Worm (Caenorhabditis elegans): ENCODE results near the gene Y19D2B.2.
"Not testable (repeated sequence)": the region's sequence is repeated elsewhere in the genome, so short reads cannot be mapped to it uniquely, and the experiment has no call there.

Gene Y19D2B.2

ce11 chrII:10898998-10899397 lies 25.1 kb upstream of the Y19D2B.2 start:
- TF ChIP-seq ets-5 (GFP tag; IDR thresholded peaks at IDR 0.05) = no peak
- TF ChIP-seq ama-1 (optimal IDR thresholded peaks at IDR 0.05) = no peak
- TF ChIP-seq dsc-1 (tag; optimal IDR thresholded peaks at IDR 0.05) = peak; percentile 93
- TF ChIP-seq nhr-90 (tag; optimal IDR thresholded peaks at IDR 0.05; ENCODE audit: poor library complexity) = no peak
- TF ChIP-seq vab-15 (tag; optimal IDR thresholded peaks at IDR 0.05) = no peak
- no peak for TF ChIP-seq blmp-1 (tag; optimal IDR thresholded peaks at IDR 0.05)
- no peak for TF ChIP-seq ceh-88 (GFP tag; IDR thresholded peaks at IDR 0.05)
- TF ChIP-seq tlp-1 (tag; optimal IDR thresholded peaks at IDR 0.05) = no peak
- TF ChIP-seq zag-1 (tag; optimal IDR thresholded peaks at IDR 0.05) = no peak
- TF ChIP-seq dpl-1 (GFP tag; optimal IDR thresholded peaks at IDR 0.05) = no peak
- no peak for TF ChIP-seq ces-1 (GFP tag; optimal IDR thresholded peaks at IDR 0.05)
- peak; percentile 63 for TF ChIP-seq fkh-4 (tag; optimal IDR thresholded peaks at IDR 0.05; ENCODE audit: borderline replicate concordance)
- no peak for TF ChIP-seq nhr-85 (tag)
- TF ChIP-seq sox-4 (tag; optimal IDR thresholded peaks at IDR 0.05) = no peak
- TF ChIP-seq fkh-10 (GFP tag; optimal IDR thresholded peaks at IDR 0.05) = no peak
- TF ChIP-seq fkh-8 (tag; optimal IDR thresholded peaks at IDR 0.05) = no peak
- TF ChIP-seq grh-1 (GFP tag; IDR thresholded peaks at IDR 0.05) = no peak

ce11 chrII:10902104-10902503 lies 21.9 kb upstream of the Y19D2B.2 start, which contains the start of gene gly-1:
TSS of gene gly-1 (minus strand) at chrII:10902204.
- TF ChIP-seq nhr-11 (tag; optimal IDR thresholded peaks at IDR 0.05) (no peak), dpl-1 (GFP tag; optimal IDR thresholded peaks at IDR 0.05) (no peak), alr-1 (tag; optimal IDR thresholded peaks at IDR 0.05; ENCODE audit: borderline replicate concordance) (no peak), fkh-4 (tag; optimal IDR thresholded peaks at IDR 0.05; ENCODE audit: borderline replicate concordance) (no peak), ceh-63 (GFP tag; optimal IDR thresholded peaks at IDR 0.05) (no peak), skn-1 (tag; optimal IDR thresholded peaks at IDR 0.05) (no peak), sup-37 (GFP tag; optimal IDR thresholded peaks at IDR 0.05) (no peak), unc-130 (tag; optimal IDR thresholded peaks at IDR 0.05) (no peak), pag-3 (tag; optimal IDR thresholded peaks at IDR 0.05; ENCODE audit: borderline replicate concordance, insufficient read depth) (no peak), ceh-82 (tag; optimal IDR thresholded peaks at IDR 0.05) (no peak), pqm-1 (tag; optimal IDR thresholded peaks at IDR 0.05) (no peak), jun-1 (tag; optimal IDR thresholded peaks at IDR 0.05) (no peak)

DNA sequence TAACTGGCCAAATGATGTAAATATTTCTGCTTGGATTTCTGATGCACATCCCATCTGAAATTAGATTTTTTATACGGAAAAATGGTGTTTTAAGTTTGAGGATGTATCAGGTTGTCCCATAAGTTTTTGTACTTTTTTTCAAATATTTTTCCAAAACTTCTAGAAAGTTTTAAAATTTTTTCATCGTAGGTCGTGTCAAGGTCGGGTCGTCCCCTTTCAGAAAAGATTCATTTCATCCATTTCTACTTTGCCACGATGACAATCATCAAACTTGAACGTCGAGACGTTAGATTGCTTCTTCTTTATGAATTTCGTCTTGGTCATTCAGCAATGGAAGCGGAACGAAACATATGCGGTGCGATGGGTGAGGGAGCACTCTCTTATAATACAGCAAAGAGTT lies 19.7 kb upstream of the Y19D2B.2 start, which contains the start of gene sra-12:
Gene sra-12 (minus strand): TSS at position 101 of the 400 bp plus-strand sequence.
- not testable (repeated sequence) for TF ChIP-seq mab-9 (GFP tag; IDR thresholded peaks at IDR 0.05); F16B12.6 (tag; optimal IDR thresholded peaks at IDR 0.05); nhr-237 (tag; optimal IDR thresholded peaks at IDR 0.05)

DNA sequence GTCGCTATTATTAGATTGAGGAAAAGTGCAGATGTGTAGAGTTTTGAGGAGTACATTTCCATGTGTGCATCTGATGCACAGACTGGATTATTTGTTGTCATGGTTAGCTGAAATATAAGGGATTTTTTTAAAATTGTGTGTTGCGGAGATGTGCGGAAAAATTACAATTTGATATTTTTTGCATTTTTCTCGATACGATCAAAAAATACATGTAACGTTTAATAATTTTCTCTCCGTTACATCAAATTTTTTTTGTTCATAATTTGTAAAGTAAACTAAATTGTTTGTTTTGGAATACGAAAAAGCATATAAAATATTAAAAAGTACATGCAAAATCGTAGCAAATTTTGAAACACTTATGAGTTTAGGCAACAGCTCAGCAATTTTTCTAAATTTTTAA lies 13.8 kb upstream of the Y19D2B.2 start, which contains the start of gene sra-11:
Gene sra-11 (minus strand): TSS at position 101 of the 400 bp plus-strand sequence.
- TF ChIP-seq lin-14 (GFP tag; optimal IDR thresholded peaks at IDR 0.05) (no peak), swsn-7 (tag; optimal IDR thresholded peaks at IDR 0.05) (no peak), nhr-76 (tag; optimal IDR thresholded peaks at IDR 0.05) (no peak), lin-39 (tag; optimal IDR thresholded peaks at IDR 0.05) (no peak), pqm-1 (tag; optimal IDR thresholded peaks at IDR 0.05) (no peak), xbp-1 (tag; optimal IDR thresholded peaks at IDR 0.05) (no peak), nhr-20 (tag; optimal IDR thresholded peaks at IDR 0.05) (no peak)

DNA sequence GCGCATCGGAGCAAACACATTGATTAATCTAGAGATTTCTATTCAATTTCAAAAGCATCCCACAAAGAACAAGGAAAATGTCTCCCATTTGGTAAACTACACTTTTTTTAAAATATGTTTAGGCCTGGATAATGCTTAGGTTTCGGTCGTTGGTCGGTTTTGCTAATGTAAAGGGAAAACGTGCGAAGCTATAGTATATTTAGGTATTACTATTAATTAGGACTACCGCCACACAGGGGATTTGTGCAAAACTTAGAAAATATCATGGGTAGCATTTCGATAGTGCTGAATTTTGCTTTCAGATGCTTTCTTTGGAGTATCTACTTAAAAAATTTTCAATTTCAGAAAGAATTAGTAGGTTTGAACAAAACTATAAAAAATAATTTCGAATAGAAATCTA lies 11.1 kb upstream of the Y19D2B.2 start:
- no peak for TF ChIP-seq dsc-1 (tag; optimal IDR thresholded peaks at IDR 0.05)
- TF ChIP-seq elt-3 (tag; optimal IDR thresholded peaks at IDR 0.05) = no peak
- no peak for TF ChIP-seq zip-4 (GFP tag; optimal IDR thresholded peaks at IDR 0.05)
- no peak for TF ChIP-seq dpl-1 (GFP tag; optimal IDR thresholded peaks at IDR 0.05)
